Worm (Caenorhabditis elegans) whole organism, midembryonic: ENCODE measurements around the gene C53B4.2.

Source experiments
- T22C8.4 ChIP-seq: fragments of 200-800 bp; sonication (Bioruptor generic); IDR thresholded peaks from 2 replicates; pipeline ENCODE4 v1.3.6; 2022; ENCODE audit warnings: missing genetic modification characterization, missing compliant biosample characterization
- cog-1 ChIP-seq: sonication (generic microtip); optimal IDR thresholded peaks from 2 replicates; lab custom pipeline; 2016; ENCODE audit warnings: missing genetic modification characterization, missing compliant biosample characterization
- flt-1 ChIP-seq: fragments of 200-800 bp; sonication (Bioruptor generic); IDR thresholded peaks from 2 replicates; pipeline ENCODE4 v1.3.6; 2022; ENCODE audit warnings: missing genetic modification characterization, missing compliant biosample characterization
- klf-2 ChIP-seq: fragments of 200-800 bp; sonication (Bioruptor generic); conservative IDR thresholded peaks from 2 replicates; pipeline ENCODE4 v1.3.6; 2022; ENCODE audit warnings: missing genetic modification reagents, missing genetic modification characterization, missing compliant biosample characterization
- med-1 ChIP-seq: sonication (generic microtip); optimal IDR thresholded peaks from 2 replicates; lab custom pipeline; 2017; ENCODE audit warnings: missing genetic modification characterization, mild to moderate bottlenecking, missing compliant biosample characterization, antibody characterized with exemption, missing genetic modification reagents; ENCODE audit not compliant: insufficient read depth
- ref-1 ChIP-seq: fragments of 200-800 bp; sonication (Bioruptor generic); conservative IDR thresholded peaks from 2 replicates; pipeline ENCODE4 v1.3.6; 2022; ENCODE audit warnings: missing genetic modification reagents, missing genetic modification characterization, missing compliant biosample characterization
- tab-1 ChIP-seq: fragments of 200-800 bp; sonication (Bioruptor generic); IDR thresholded peaks from 2 replicates; pipeline ENCODE4 v1.3.6; 2022; ENCODE audit warnings: missing genetic modification characterization, missing compliant biosample characterization
- ztf-23 ChIP-seq: fragments of 200-800 bp; sonication (Bioruptor generic); IDR thresholded peaks from 2 replicates; pipeline ENCODE4 v1.3.6; 2022; ENCODE audit warnings: missing genetic modification reagents, missing genetic modification characterization, missing compliant biosample characterization
- ztf-29 ChIP-seq: fragments of 200-800 bp; sonication (Bioruptor generic); IDR thresholded peaks from 2 replicates; pipeline ENCODE4 v1.3.6; 2022; ENCODE audit warnings: missing genetic modification reagents, missing genetic modification characterization, missing compliant biosample characterization

The C53B4.2 gene

ce11 chrIV:8984566-8984965, 18.6 kb downstream of the C53B4.2 start, which contains the start of gene nstp-1:
nstp-1 (plus strand) TSS chrIV:8984866.
- TF ChIP-seq T22C8.4 (GFP tag; lab: Robert Waterston, UW), result no peak
- TF ChIP-seq tab-1 (GFP tag; lab: Robert Waterston, UW), result no peak
- no peak for TF ChIP-seq flt-1
- TF ChIP-seq cog-1 (tag; lab: Kevin White, UChicago), result no peak
- no peak for TF ChIP-seq klf-2 (GFP tag; lab: Robert Waterston, UW)
- TF ChIP-seq med-1, result no peak
- TF ChIP-seq ref-1 (GFP tag; lab: Robert Waterston, UW), result no peak
- TF ChIP-seq ztf-29 (GFP tag; lab: Robert Waterston, UW), result no peak
- TF ChIP-seq ztf-23 (GFP tag; lab: Robert Waterston, UW), result no peak

ce11 chrIV:8986761-8987316, 20.9 kb downstream of the C53B4.2 start, which contains the start of gene bre-1:
bre-1 (plus strand) TSS chrIV:8987266.
- TF ChIP-seq klf-2 (GFP tag; lab: Robert Waterston, UW) (no peak), T22C8.4 (GFP tag; lab: Robert Waterston, UW) (peak; percentile 44; the same call in 1 of the 2 replicates), ztf-29 (GFP tag; lab: Robert Waterston, UW) (0 out of 2 replicates have a peak, but pooled peaks have one; percentile 15)

- TF ChIP-seq ztf-29 (GFP tag; lab: Robert Waterston, UW) (no peak), flt-1 (no peak), tab-1 (GFP tag; lab: Robert Waterston, UW) (no peak), klf-2 (GFP tag; lab: Robert Waterston, UW) (no peak), ztf-23 (GFP tag; lab: Robert Waterston, UW) (no peak), ref-1 (GFP tag; lab: Robert Waterston, UW) (no peak), cog-1 (tag; lab: Kevin White, UChicago) (no peak), med-1 (no peak), T22C8.4 (GFP tag; lab: Robert Waterston, UW) (no peak)
These were observed 26.8 kb downstream of the C53B4.2 start, which contains the start of gene mltn-12 for ce11 chrIV:8992786-8993185. mltn-12 (plus strand) TSS chrIV:8993086.

- TF ChIP-seq klf-2 (GFP tag; lab: Robert Waterston, UW) (no peak), flt-1 (no peak), med-1 (no peak), ztf-29 (GFP tag; lab: Robert Waterston, UW) (no peak), ztf-23 (GFP tag; lab: Robert Waterston, UW) (no peak), ref-1 (GFP tag; lab: Robert Waterston, UW) (no peak), T22C8.4 (GFP tag; lab: Robert Waterston, UW) (no peak), tab-1 (GFP tag; lab: Robert Waterston, UW) (no peak), cog-1 (tag; lab: Kevin White, UChicago) (no peak)
These were observed 28.5 kb downstream of the C53B4.2 start for ce11 chrIV:8994487-8994886.

DNA sequence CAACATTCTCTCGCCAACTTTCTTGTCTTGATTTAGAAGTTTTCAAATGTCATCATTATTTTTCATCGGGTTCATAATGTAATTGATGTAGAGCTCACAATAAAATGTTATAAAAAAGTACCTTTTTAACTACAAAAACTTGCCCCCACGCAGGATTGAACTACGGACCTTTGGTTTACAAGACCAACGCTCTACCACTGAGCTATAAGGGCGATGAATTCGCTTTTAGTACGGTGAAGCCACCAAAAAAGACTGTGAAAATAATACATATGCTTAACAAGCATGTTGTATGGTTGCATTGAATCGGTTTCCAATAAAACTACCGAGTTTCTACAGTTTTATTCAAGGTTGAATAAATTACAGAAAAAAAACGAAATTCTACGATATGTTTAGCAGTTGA, 34.7 kb downstream of the C53B4.2 start:
- TF ChIP-seq ref-1 (GFP tag; lab: Robert Waterston, UW) (no peak), tab-1 (GFP tag; lab: Robert Waterston, UW) (no peak), ztf-23 (GFP tag; lab: Robert Waterston, UW) (no peak), ztf-29 (GFP tag; lab: Robert Waterston, UW) (no peak), flt-1 (no peak), klf-2 (GFP tag; lab: Robert Waterston, UW) (no peak), T22C8.4 (GFP tag; lab: Robert Waterston, UW) (no peak), med-1 (no peak), cog-1 (tag; lab: Kevin White, UChicago) (no peak)

- TF ChIP-seq med-1 (no peak), T22C8.4 (GFP tag; lab: Robert Waterston, UW) (no peak), ztf-29 (GFP tag; lab: Robert Waterston, UW) (no peak), ztf-23 (GFP tag; lab: Robert Waterston, UW) (no peak), cog-1 (tag; lab: Kevin White, UChicago) (no peak), klf-2 (GFP tag; lab: Robert Waterston, UW) (no peak), ref-1 (GFP tag; lab: Robert Waterston, UW) (no peak), flt-1 (no peak), tab-1 (GFP tag; lab: Robert Waterston, UW) (no peak)
These were observed 35.2 kb downstream of the C53B4.2 start for ce11 chrIV:9001184-9001583.

DNA sequence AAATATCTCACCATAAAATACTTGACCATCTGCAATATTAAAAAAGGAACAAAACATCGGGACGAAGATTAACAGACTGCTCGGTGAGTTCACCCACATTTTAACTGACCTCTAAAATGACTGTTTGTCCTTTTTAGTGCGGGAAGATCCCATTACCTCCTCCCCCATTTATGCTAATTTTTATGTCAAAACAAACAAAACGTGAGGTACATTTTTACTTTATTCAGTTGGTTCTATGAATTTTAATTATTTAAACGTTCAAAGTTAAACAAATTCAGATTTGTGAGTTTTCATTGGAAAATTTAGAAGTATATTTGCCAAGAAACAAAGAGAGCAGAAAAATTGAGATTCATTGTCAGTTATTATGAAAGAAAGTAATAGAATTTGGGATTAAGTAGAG, 36.7 kb downstream of the C53B4.2 start, which contains the start of gene C53D6.8:
C53D6.8 (minus strand) TSS at position 101 of the 400 bp plus-strand sequence.
- no peak for TF ChIP-seq flt-1
- TF ChIP-seq ref-1 (GFP tag; lab: Robert Waterston, UW), result no peak
- TF ChIP-seq ztf-23 (GFP tag; lab: Robert Waterston, UW), result no peak
- no peak for TF ChIP-seq klf-2 (GFP tag; lab: Robert Waterston, UW)
- TF ChIP-seq cog-1 (tag; lab: Kevin White, UChicago), result no peak
- no peak for TF ChIP-seq ztf-29 (GFP tag; lab: Robert Waterston, UW)
- TF ChIP-seq tab-1 (GFP tag; lab: Robert Waterston, UW), result no peak
- TF ChIP-seq T22C8.4 (GFP tag; lab: Robert Waterston, UW), result no peak
- TF ChIP-seq med-1, result no peak

DNA sequence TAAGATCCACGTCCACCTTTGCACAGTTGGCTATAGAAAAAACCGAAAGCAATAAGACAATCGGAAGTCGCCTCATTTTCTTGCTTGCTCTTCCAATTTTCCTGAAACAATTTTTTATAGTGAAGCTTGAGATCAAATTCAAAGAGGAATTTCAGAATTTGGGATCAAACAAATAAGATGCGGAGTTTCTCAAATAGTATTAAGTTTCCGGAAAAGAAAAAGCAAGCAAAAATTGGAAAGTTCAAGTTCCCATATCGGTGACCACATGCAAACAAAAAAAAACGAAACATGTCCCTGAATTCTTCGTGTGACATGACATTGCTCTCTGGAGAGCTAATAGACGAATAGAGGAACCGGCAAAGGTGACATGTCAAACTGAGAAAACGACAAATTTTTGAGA, 39.3 kb downstream of the C53B4.2 start, which contains the start of gene unc-129:
unc-129 (minus strand) TSS at position 101 of the 400 bp plus-strand sequence.
- no peak for TF ChIP-seq ztf-23 (GFP tag; lab: Robert Waterston, UW)
- TF ChIP-seq tab-1 (GFP tag; lab: Robert Waterston, UW), result no peak
- TF ChIP-seq ztf-29 (GFP tag; lab: Robert Waterston, UW), result no peak
- no peak for TF ChIP-seq cog-1 (tag; lab: Kevin White, UChicago)
- no peak for TF ChIP-seq klf-2 (GFP tag; lab: Robert Waterston, UW)

ce11 chrIV:9007947-9008346, 42.0 kb downstream of the C53B4.2 start:
- TF ChIP-seq ztf-29 (GFP tag; lab: Robert Waterston, UW) (no peak), ztf-23 (GFP tag; lab: Robert Waterston, UW) (no peak), flt-1 (no peak), T22C8.4 (GFP tag; lab: Robert Waterston, UW) (no peak)
